Worm (Caenorhabditis elegans) whole organism, early embryonic: ENCODE data around the gene T04F8.2.

Experiments used
- B0310.2 ChIP-seq: sonication (generic microtip); optimal IDR thresholded peaks from 2 replicates; lab custom pipeline; 2016; ENCODE audit warnings: mild to moderate bottlenecking, missing genetic modification characterization, missing compliant biosample characterization
- F13C5.2 ChIP-seq: sonication (generic microtip); optimal IDR thresholded peaks from 2 replicates; lab custom pipeline; 2017; ENCODE audit warnings: mild to moderate bottlenecking, missing genetic modification characterization, inconsistent platforms, missing compliant biosample characterization
- aly-1 ChIP-seq: sonication (generic microtip); optimal IDR thresholded peaks from 2 replicates; lab custom pipeline; 2016; ENCODE audit warnings: missing genetic modification characterization, missing compliant biosample characterization
- ama-1 ChIP-seq: fragments of 150-350 bp; optimal IDR thresholded peaks from 2 replicates; lab custom pipeline; 2014
- ceh-13 ChIP-seq: fragments of 200-800 bp; sonication (Bioruptor generic); optimal IDR thresholded peaks from 2 replicates; lab custom pipeline; 2018; ENCODE audit warnings: mild to moderate bottlenecking, missing genetic modification characterization, missing compliant biosample characterization
- ceh-36 ChIP-seq: sonication (generic microtip); optimal IDR thresholded peaks from 2 replicates; lab custom pipeline; 2016; ENCODE audit warnings: missing genetic modification characterization, inconsistent platforms, missing compliant biosample characterization
- ets-7 ChIP-seq: sonication (generic microtip); optimal IDR thresholded peaks from 2 replicates; lab custom pipeline; 2016; ENCODE audit warnings: missing genotype, missing genetic modification characterization, missing compliant biosample characterization
- flt-1 ChIP-seq: fragments of 200-800 bp; sonication (Bioruptor generic); IDR thresholded peaks from 2 replicates; pipeline ENCODE4 v1.3.6; 2022; ENCODE audit warnings: missing genetic modification characterization, missing compliant biosample characterization
- hmbx-1 ChIP-seq: sonication (generic microtip); optimal IDR thresholded peaks from 2 replicates; lab custom pipeline; 2016; ENCODE audit warnings: mild to moderate bottlenecking, missing genetic modification characterization, missing compliant biosample characterization
- hmg-4 ChIP-seq: fragments of 200-800 bp; sonication (Bioruptor generic); optimal IDR thresholded peaks from 2 replicates; lab custom pipeline; 2018; ENCODE audit warnings: mild to moderate bottlenecking, missing genetic modification characterization, missing compliant biosample characterization
- hnd-1 ChIP-seq: sonication (generic microtip); optimal IDR thresholded peaks from 2 replicates; lab custom pipeline; 2016; ENCODE audit warnings: missing genetic modification characterization, missing compliant biosample characterization
- pes-1 ChIP-seq: fragments of 200-800 bp; sonication (Bioruptor generic); IDR thresholded peaks from 2 replicates; pipeline ENCODE4 v1.3.6; 2022; ENCODE audit warnings: missing genetic modification reagents, missing genetic modification characterization, missing compliant biosample characterization
- scrt-1 ChIP-seq: fragments of 200-800 bp; sonication (Bioruptor generic); IDR thresholded peaks from 2 replicates; pipeline ENCODE4 v1.3.6; 2022; ENCODE audit warnings: missing genetic modification characterization, missing compliant biosample characterization
- sea-1 ChIP-seq: fragments of 200-800 bp; sonication (Bioruptor generic); conservative IDR thresholded peaks from 2 replicates; pipeline ENCODE4 v1.3.6; 2022; ENCODE audit warnings: missing genetic modification characterization, missing compliant biosample characterization
- tbx-11 ChIP-seq: fragments of 200-800 bp; sonication (Bioruptor generic); IDR thresholded peaks from 2 replicates; pipeline ENCODE4 v1.3.6; 2022; ENCODE audit warnings: missing genetic modification characterization, missing compliant biosample characterization
- tbx-37 ChIP-seq: fragments of 200-800 bp; sonication (Bioruptor generic); conservative IDR thresholded peaks from 2 replicates; pipeline ENCODE4 v1.3.6; 2022; ENCODE audit warnings: missing genetic modification reagents, missing genetic modification characterization, missing compliant biosample characterization
- tra-4 ChIP-seq: sonication (generic microtip); optimal IDR thresholded peaks from 2 replicates; lab custom pipeline; 2017; ENCODE audit warnings: missing genetic modification characterization, missing compliant biosample characterization

The T04F8.2 gene

DNA sequence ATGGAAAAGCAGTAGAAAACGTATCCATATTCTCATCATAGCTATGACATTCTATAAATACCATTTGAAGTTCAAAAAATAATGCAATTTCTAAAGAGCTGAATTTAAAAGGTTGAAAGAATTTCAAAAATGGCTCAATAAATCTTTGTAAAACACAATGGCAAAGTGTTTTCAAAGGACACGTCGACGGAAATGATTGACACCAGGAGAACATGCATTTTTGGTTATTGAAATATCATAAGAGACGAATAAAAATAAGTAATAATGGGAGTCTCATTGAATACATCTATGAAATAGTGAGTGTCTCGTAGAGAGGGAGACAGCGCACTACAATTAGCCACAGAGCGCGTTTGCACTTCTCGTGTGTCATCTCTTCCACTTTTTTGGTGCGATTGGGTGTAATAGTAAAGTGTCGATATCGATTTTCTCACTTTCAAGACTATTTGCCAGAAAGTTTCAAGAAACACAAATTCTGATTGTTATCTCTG lies at the start of gene T04F8.2:
Gene T04F8.2, minus strand, starts transcription at position 51 of the 488 bp plus-strand sequence.
- TF ChIP-seq aly-1 = no peak
- no peak for TF ChIP-seq tbx-37 (GFP tag; lab: Robert Waterston, UW)
- TF ChIP-seq F13C5.2 (tag; lab: Kevin White, UChicago) = no peak
- no peak for TF ChIP-seq ama-1 (lab: Kevin White, UChicago)
- TF ChIP-seq scrt-1 (GFP tag; lab: Robert Waterston, UW) = no peak
- no peak for TF ChIP-seq ets-7 (tag; lab: Kevin White, UChicago)
- TF ChIP-seq hmbx-1 (tag; lab: Kevin White, UChicago) = no peak
- no peak for TF ChIP-seq hnd-1 (tag; lab: Kevin White, UChicago)
- no peak for TF ChIP-seq ceh-36 (tag; lab: Kevin White, UChicago)

DNA sequence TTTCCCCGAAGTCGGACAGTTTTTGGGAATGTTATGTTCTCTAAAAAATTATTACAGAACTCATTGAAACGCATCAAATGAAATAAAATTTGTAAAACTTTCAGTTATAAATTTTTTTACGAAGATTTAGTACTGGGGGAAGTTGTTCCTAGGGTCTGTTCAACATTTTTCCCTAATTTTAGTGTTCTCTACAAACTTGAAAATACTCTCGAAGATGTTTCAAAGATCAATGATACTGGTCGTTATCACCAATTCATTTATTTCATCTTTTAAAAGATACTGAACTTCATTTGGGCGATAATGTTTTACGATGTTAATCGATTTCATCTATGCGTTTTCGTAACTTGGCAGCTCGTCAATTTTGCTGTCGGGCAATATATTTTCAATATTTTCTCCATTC lies 45.9 kb upstream of the T04F8.2 start, which contains the start of gene C44C10.3:
Gene C44C10.3, plus strand, starts transcription at position 301 of the 400 bp plus-strand sequence.
- TF ChIP-seq ama-1 (lab: Kevin White, UChicago) = no peak
- TF ChIP-seq hnd-1 (tag; lab: Kevin White, UChicago) = no peak
- no peak for TF ChIP-seq hmbx-1 (tag; lab: Kevin White, UChicago)
- TF ChIP-seq sea-1 (GFP tag; lab: Robert Waterston, UW) = no peak
- TF ChIP-seq tbx-37 (GFP tag; lab: Robert Waterston, UW) = no peak
- TF ChIP-seq ceh-36 (tag; lab: Kevin White, UChicago) = no peak
- TF ChIP-seq B0310.2 (tag; lab: Kevin White, UChicago) = no peak
- no peak for TF ChIP-seq aly-1
- TF ChIP-seq ceh-13 (GFP tag; lab: Kevin White, UChicago) = no peak
- TF ChIP-seq tbx-11 (GFP tag; lab: Robert Waterston, UW) = no peak
- no peak for TF ChIP-seq pes-1 (GFP tag; lab: Robert Waterston, UW)
- no peak for TF ChIP-seq F13C5.2 (tag; lab: Kevin White, UChicago)
- no peak for TF ChIP-seq tra-4 (tag; lab: Kevin White, UChicago)
- TF ChIP-seq ets-7 (tag; lab: Kevin White, UChicago) = no peak

DNA sequence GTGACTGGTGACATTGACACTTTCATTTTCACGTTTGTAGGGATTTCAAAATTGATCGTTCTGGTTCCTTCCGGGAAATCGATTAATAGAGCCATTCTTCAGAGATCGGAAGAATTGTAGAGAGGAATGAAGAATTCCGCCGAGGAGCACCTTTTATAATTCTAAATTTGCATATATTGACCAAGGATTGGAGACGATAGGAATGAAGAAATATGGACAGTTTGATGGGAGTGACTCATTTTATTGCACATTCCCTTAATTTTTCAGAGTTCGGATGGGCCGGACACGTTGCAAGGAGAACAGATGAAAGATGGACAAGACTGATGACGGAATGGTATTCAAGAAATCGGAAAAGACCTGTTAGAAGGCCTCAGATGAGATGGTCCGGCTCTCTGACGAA lies 43.9 kb upstream of the T04F8.2 start, which contains the start of gene C44C10.15:
Gene C44C10.15, minus strand, starts transcription at position 101 of the 400 bp plus-strand sequence.
- TF ChIP-seq ama-1 (lab: Kevin White, UChicago) (no peak), tra-4 (tag; lab: Kevin White, UChicago) (no peak)

DNA sequence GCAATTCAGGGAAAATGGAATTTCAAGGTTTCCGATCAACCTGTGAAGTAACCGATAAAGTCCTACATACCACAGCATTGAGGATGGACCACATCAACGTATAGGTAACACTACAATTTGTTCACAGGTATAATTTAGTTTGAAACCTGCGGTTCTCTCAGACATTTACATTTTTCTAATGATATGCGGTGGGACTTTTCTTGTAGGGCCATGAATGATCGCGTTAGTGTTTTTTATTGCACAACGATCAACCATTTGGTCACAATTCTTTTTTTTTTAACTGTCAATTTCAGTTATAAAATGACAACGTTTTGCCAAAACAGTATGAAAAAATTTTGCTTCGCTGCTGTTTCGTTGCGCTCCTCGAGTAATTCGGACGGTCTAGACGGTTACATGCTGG lies 40.3 kb upstream of the T04F8.2 start, which contains the start of gene C44C10.12:
Gene C44C10.12, plus strand, starts transcription at position 301 of the 400 bp plus-strand sequence.
- TF ChIP-seq ceh-13 (GFP tag; lab: Kevin White, UChicago) (no peak), tbx-11 (GFP tag; lab: Robert Waterston, UW) (no peak), F13C5.2 (tag; lab: Kevin White, UChicago) (no peak), ceh-36 (tag; lab: Kevin White, UChicago) (no peak), scrt-1 (GFP tag; lab: Robert Waterston, UW) (no peak), tbx-37 (GFP tag; lab: Robert Waterston, UW) (no peak)

DNA sequence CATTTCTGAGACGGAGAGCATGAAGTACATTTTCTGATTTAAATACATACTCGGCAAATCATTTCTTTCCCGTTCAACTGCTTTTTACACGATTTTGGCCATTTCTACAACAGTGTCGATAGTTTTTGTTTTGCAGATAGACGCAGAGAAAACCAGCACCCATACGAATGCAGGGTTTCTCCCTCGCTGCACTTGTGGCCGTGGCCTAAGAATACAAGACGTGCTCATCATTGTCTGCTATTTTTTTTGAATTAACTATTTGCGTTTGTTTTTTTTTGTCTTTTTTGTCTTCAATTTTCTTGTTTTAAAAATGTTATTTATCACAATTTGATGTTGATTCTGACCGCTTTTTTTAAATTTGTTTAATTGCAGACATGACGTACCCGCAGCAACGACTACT lies 36.7 kb upstream of the T04F8.2 start, which contains the start of gene smcl-1:
Gene smcl-1, plus strand, starts transcription at position 373 of the 400 bp plus-strand sequence.
- TF ChIP-seq tbx-37 (GFP tag; lab: Robert Waterston, UW) = 0 out of 2 replicates have a peak, but pooled peaks have one; percentile 41
- TF ChIP-seq tra-4 (tag; lab: Kevin White, UChicago) = no peak
- TF ChIP-seq tbx-11 (GFP tag; lab: Robert Waterston, UW) = no peak

DNA sequence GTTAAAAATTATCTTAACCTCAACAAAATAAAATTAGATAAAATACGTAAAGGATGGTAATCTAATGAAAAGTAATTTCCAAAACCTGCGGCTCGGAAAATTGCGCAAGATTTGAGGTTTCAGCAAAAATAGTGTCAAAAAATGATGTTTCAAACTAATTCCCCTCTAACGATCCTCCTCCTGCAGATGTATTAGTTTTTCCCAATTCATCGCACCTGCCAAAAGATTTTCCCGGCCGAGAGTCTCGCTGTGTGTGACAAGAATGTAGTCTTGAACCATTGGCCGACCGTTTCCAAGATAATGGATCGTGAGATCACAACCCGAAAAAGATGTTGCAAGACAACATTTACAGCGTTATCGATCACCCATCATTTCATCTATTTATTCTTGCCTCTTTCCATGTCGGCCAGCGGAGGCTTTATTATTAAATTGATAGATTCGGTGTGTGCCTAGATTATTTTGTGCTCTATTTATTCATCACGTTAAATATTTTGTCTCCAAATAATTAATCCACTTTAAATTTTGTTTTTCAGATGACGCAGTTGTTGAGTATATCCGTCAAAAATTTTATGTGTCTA lies 33.7 kb upstream of the T04F8.2 start, which contains the start of the genes C44C10.10 and C44C10.5:
Gene C44C10.10, plus strand, starts transcription at position 301 of the 578 bp plus-strand sequence.
Gene C44C10.5, plus strand, starts transcription at position 528 of the 578 bp plus-strand sequence.
- TF ChIP-seq ama-1 (lab: Kevin White, UChicago) = no peak
- TF ChIP-seq F13C5.2 (tag; lab: Kevin White, UChicago) = no peak
- no peak for TF ChIP-seq scrt-1 (GFP tag; lab: Robert Waterston, UW)
- TF ChIP-seq tbx-11 (GFP tag; lab: Robert Waterston, UW) = no peak
- TF ChIP-seq aly-1 = no peak
- TF ChIP-seq sea-1 (GFP tag; lab: Robert Waterston, UW) = no peak
- TF ChIP-seq hnd-1 (tag; lab: Kevin White, UChicago) = no peak

DNA sequence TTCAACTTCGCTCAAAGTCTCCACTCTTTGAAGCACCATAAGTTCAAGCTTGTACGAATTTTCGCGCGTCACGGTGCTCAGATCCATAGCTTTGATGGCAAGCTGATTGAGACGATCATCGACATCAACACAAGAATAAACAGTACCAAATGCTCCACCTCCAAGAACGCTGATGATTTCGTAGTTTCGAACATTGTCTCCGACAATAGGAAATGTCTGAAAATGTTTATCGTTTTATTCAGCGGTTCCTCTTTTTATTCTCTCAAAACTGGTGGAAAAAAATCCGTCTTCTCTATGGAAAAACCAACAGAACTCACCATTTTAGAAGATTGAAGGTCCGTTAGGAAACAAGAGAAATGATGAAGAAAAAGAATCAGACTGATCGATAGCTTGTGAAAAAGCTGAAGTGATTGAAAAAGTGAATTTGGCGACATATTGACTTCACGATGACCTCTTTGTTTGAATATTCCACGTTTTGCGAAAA lies 31.5 kb upstream of the T04F8.2 start, which contains the start of gene C44C10.7:
Gene C44C10.7, minus strand, starts transcription at position 434 of the 484 bp plus-strand sequence.
- TF ChIP-seq flt-1 (GFP tag; lab: Robert Waterston, UW) (no peak), sea-1 (GFP tag; lab: Robert Waterston, UW) (no peak), ceh-36 (tag; lab: Kevin White, UChicago) (no peak), scrt-1 (GFP tag; lab: Robert Waterston, UW) (no peak), hnd-1 (tag; lab: Kevin White, UChicago) (no peak), tra-4 (tag; lab: Kevin White, UChicago) (no peak), hmg-4 (no peak), ets-7 (tag; lab: Kevin White, UChicago) (no peak)

DNA sequence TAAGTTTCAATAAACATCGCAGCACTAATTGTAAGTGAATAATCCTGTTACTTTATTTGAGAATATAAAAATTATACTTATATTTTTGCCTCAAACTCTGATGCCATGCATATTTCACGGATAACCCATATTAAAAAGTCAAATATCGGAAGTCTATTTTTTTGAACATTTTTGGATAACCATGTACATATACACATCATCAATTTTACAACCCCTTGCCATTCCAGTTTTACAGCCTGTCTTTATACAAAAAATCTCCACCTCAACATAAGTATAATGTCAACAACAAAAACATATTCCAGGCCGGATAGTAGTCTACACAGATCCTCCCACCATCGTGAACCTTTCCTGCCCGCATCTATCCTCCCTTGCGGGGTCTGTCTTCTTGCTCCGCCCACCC lies 27.9 kb upstream of the T04F8.2 start, which contains the start of gene hnd-1:
Gene hnd-1, plus strand, starts transcription at position 301 of the 400 bp plus-strand sequence.
- TF ChIP-seq hnd-1 (tag; lab: Kevin White, UChicago) (no peak), ceh-13 (GFP tag; lab: Kevin White, UChicago) (no peak), tbx-11 (GFP tag; lab: Robert Waterston, UW) (no peak), pes-1 (GFP tag; lab: Robert Waterston, UW) (no peak), hmbx-1 (tag; lab: Kevin White, UChicago) (no peak), F13C5.2 (tag; lab: Kevin White, UChicago) (no peak), tbx-37 (GFP tag; lab: Robert Waterston, UW) (no peak), tra-4 (tag; lab: Kevin White, UChicago) (no peak), scrt-1 (GFP tag; lab: Robert Waterston, UW) (no peak), ets-7 (tag; lab: Kevin White, UChicago) (no peak), sea-1 (GFP tag; lab: Robert Waterston, UW) (no peak), aly-1 (no peak), flt-1 (GFP tag; lab: Robert Waterston, UW) (no peak), ama-1 (lab: Kevin White, UChicago) (no peak), ceh-36 (tag; lab: Kevin White, UChicago) (no peak)
